Worm (Caenorhabditis elegans) whole organism, young adult: ENCODE measurements around the gene nhr-90.

Source experiments
- F37B4.10 ChIP-seq: fragments of 200-800 bp; sonication (Bioruptor generic); IDR thresholded peaks from 2 replicates; pipeline ENCODE4 v1.3.6; 2022; ENCODE audit warnings: missing genetic modification characterization, missing compliant biosample characterization
- F39B2.1 ChIP-seq: fragments of 200-800 bp; sonication (Bioruptor generic); IDR thresholded peaks from 2 replicates; pipeline ENCODE4 v1.3.6; 2022; ENCODE audit warnings: missing genetic modification reagents, missing genetic modification characterization, missing compliant biosample characterization
- K11D2.4 ChIP-seq: fragments of 200-800 bp; sonication (Bioruptor generic); IDR thresholded peaks from 2 replicates; pipeline ENCODE4 v1.3.6; 2022; ENCODE audit warnings: missing genetic modification reagents, missing genetic modification characterization, missing compliant biosample characterization
- K12H6.12 ChIP-seq: fragments of 200-800 bp; sonication (Bioruptor generic); optimal IDR thresholded peaks from 2 replicates; lab custom pipeline; 2018; ENCODE audit warnings: mild to moderate bottlenecking, missing genetic modification characterization, missing compliant biosample characterization
- athp-1 ChIP-seq: sonication (generic microtip); optimal IDR thresholded peaks from 2 replicates; lab custom pipeline; 2017; ENCODE audit warnings: mild to moderate bottlenecking, missing genetic modification characterization, missing compliant biosample characterization
- attf-3 ChIP-seq: fragments of 200-800 bp; sonication (Bioruptor generic); conservative IDR thresholded peaks from 2 replicates; pipeline ENCODE4 v1.3.6; 2022; ENCODE audit warnings: missing genetic modification reagents, missing genetic modification characterization, missing compliant biosample characterization
- attf-5 ChIP-seq: fragments of 200-800 bp; sonication (Bioruptor generic); optimal IDR thresholded peaks from 2 replicates; lab custom pipeline; 2018; ENCODE audit warnings: mild to moderate bottlenecking, missing genetic modification characterization, missing compliant biosample characterization
- dpff-1 ChIP-seq: sonication (generic microtip); optimal IDR thresholded peaks from 2 replicates; lab custom pipeline; 2017; ENCODE audit warnings: mild to moderate bottlenecking, missing genetic modification characterization, missing compliant biosample characterization
- fkh-3 ChIP-seq: sonication (generic microtip); optimal IDR thresholded peaks from 2 replicates; lab custom pipeline; 2016; ENCODE audit warnings: mild to moderate bottlenecking, missing genetic modification characterization, missing compliant biosample characterization
- gei-17 ChIP-seq: fragments of 200-800 bp; sonication (Bioruptor generic); optimal IDR thresholded peaks from 2 replicates; lab custom pipeline; 2018; ENCODE audit warnings: mild to moderate bottlenecking, missing genetic modification characterization, missing compliant biosample characterization
- hlh-26 ChIP-seq: fragments of 200-800 bp; sonication (Bioruptor generic); conservative IDR thresholded peaks from 2 replicates; pipeline ENCODE4 v1.3.6; 2022; ENCODE audit warnings: missing genetic modification reagents, missing genetic modification characterization, missing compliant biosample characterization
- hmg-1.2 ChIP-seq: fragments of 200-800 bp; sonication (Bioruptor generic); IDR thresholded peaks from 2 replicates; pipeline ENCODE4 v1.3.6; 2022; ENCODE audit warnings: missing genetic modification reagents, missing genetic modification characterization, missing compliant biosample characterization
- let-607 ChIP-seq, 2 experiments: fragments of 200-800 bp in 1 of 2; sonication (Bioruptor generic) in 1 of 2; sonication (generic microtip) in 1 of 2; optimal IDR thresholded peaks; 2 replicates each; lab custom pipeline; 2016 to 2018; ENCODE audit warnings: mild to moderate bottlenecking in 2 of 2, missing compliant biosample characterization in 2 of 2, missing genetic modification characterization in 2 of 2, moderate library complexity in 2 of 2, missing genotype in 1 of 2
- madf-10 ChIP-seq: sonication (generic microtip); optimal IDR thresholded peaks from 2 replicates; lab custom pipeline; 2016; ENCODE audit warnings: mild to moderate bottlenecking, missing genetic modification characterization, missing compliant biosample characterization
- madf-6 ChIP-seq: fragments of 200-800 bp; sonication (Bioruptor generic); IDR thresholded peaks from 2 replicates; pipeline ENCODE4 v1.3.6; 2022; ENCODE audit warnings: missing genetic modification reagents, missing genetic modification characterization, missing compliant biosample characterization
- mcd-1 ChIP-seq: fragments of 200-800 bp; sonication (Bioruptor generic); IDR thresholded peaks from 2 replicates; pipeline ENCODE4 v1.3.6; 2022; ENCODE audit warnings: missing genetic modification reagents, missing genetic modification characterization, missing compliant biosample characterization
- mxl-1 ChIP-seq: sonication (generic microtip); optimal IDR thresholded peaks from 2 replicates; lab custom pipeline; 2016; ENCODE audit warnings: missing genetic modification characterization, missing compliant biosample characterization
- nfya-2 ChIP-seq: fragments of 200-800 bp; sonication (Bioruptor generic); IDR thresholded peaks from 2 replicates; pipeline ENCODE4 v1.3.6; 2022; ENCODE audit warnings: missing genetic modification reagents, missing genetic modification characterization, missing compliant biosample characterization
- nfyb-1 ChIP-seq: fragments of 200-800 bp; sonication (Bioruptor generic); IDR thresholded peaks from 2 replicates; pipeline ENCODE4 v1.3.6; 2022; ENCODE audit warnings: missing genetic modification reagents, missing genetic modification characterization, missing compliant biosample characterization
- nhr-179 ChIP-seq: sonication (generic microtip); optimal IDR thresholded peaks from 2 replicates; lab custom pipeline; 2016; ENCODE audit warnings: mild to moderate bottlenecking, missing genetic modification characterization, missing compliant biosample characterization
- nhr-27 ChIP-seq: fragments of 200-800 bp; sonication (Bioruptor generic); optimal IDR thresholded peaks from 2 replicates; lab custom pipeline; 2018; ENCODE audit warnings: mild to moderate bottlenecking, missing genetic modification characterization, moderate library complexity, missing compliant biosample characterization
- pbrm-1 ChIP-seq: fragments of 200-800 bp; sonication (Bioruptor generic); IDR thresholded peaks from 2 replicates; pipeline ENCODE4 v1.3.6; 2022; ENCODE audit warnings: missing genetic modification reagents, missing genetic modification characterization, missing compliant biosample characterization
- repo-1 ChIP-seq: sonication (generic microtip); optimal IDR thresholded peaks from 2 replicates; lab custom pipeline; 2017; ENCODE audit warnings: mild to moderate bottlenecking, missing genetic modification characterization, missing compliant biosample characterization
- snpc-1.3 ChIP-seq: sonication (generic microtip); optimal IDR thresholded peaks from 2 replicates; lab custom pipeline; 2017; ENCODE audit warnings: missing genetic modification characterization, mild to moderate bottlenecking, missing compliant biosample characterization, antibody characterized with exemption, moderate library complexity, missing genotype, missing genetic modification reagents; ENCODE audit not compliant: insufficient read depth
- snpc-4 ChIP-seq, 5 experiments: fragments of 150-350 bp in 1 of 5; sonication (generic microtip) in 4 of 5; optimal IDR thresholded peaks; 2 replicates each; lab custom pipeline; 2014 to 2018; ENCODE audit warnings: missing genetic modification characterization in 5 of 5, missing biosample characterization in 3 of 5, antibody characterized with exemption in 2 of 5, mild to moderate bottlenecking in 2 of 5, missing compliant biosample characterization in 2 of 5, missing genotype in 2 of 5, moderate library complexity in 2 of 5, missing genetic modification reagents in 1 of 5
- somi-1 ChIP-seq: fragments of 200-800 bp; sonication (Bioruptor generic); optimal IDR thresholded peaks from 2 replicates; lab custom pipeline; 2018; ENCODE audit warnings: mild to moderate bottlenecking, missing genetic modification characterization, missing compliant biosample characterization
- sptf-2 ChIP-seq: fragments of 200-800 bp; sonication (Bioruptor generic); optimal IDR thresholded peaks from 2 replicates; lab custom pipeline; 2018; ENCODE audit warnings: mild to moderate bottlenecking, missing genetic modification characterization, missing compliant biosample characterization
- ztf-25 ChIP-seq: fragments of 200-800 bp; sonication (Bioruptor generic); IDR thresholded peaks from 2 replicates; pipeline ENCODE4 v1.3.6; 2022; ENCODE audit warnings: missing genetic modification reagents, missing genetic modification characterization, missing compliant biosample characterization
- ztf-28 ChIP-seq: fragments of 200-800 bp; sonication (Bioruptor generic); IDR thresholded peaks from 2 replicates; pipeline ENCODE4 v1.3.6; 2022; ENCODE audit warnings: missing genetic modification reagents, missing genetic modification characterization, missing compliant biosample characterization
- ztf-3 ChIP-seq: fragments of 200-800 bp; sonication (Bioruptor generic); optimal IDR thresholded peaks from 2 replicates; lab custom pipeline; 2018; ENCODE audit warnings: mild to moderate bottlenecking, missing genetic modification characterization, missing compliant biosample characterization

nhr-90 gene

DNA sequence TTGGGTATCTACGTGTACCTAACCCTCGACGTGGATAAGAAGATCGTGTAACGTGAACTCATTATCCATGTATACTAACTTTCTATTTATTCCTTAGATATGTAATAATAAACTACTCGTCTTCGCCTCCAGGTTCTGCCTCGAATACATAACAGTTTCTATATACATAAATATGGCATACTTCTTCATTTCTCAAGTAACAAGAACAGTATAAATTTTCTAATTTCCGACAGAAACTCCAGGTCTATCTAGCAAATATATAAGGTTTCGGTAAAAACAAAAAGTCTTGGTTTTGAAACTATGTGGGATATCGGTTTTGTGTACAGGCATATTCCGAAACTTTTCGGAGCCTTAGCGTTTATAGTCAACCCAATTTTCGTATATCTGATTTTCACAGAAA is 28.0 kb downstream of the nhr-90 start, which contains the start of gene srj-37:
Gene srj-37, plus strand, starts transcription at position 301 of the 400 bp plus-strand sequence.
- TF ChIP-seq madf-10 (tag; lab: Kevin White, UChicago) (no peak), gei-17 (GFP tag; lab: Kevin White, UChicago) (no peak), ztf-3 (GFP tag; lab: Kevin White, UChicago) (no peak), nfyb-1 (no peak)

DNA sequence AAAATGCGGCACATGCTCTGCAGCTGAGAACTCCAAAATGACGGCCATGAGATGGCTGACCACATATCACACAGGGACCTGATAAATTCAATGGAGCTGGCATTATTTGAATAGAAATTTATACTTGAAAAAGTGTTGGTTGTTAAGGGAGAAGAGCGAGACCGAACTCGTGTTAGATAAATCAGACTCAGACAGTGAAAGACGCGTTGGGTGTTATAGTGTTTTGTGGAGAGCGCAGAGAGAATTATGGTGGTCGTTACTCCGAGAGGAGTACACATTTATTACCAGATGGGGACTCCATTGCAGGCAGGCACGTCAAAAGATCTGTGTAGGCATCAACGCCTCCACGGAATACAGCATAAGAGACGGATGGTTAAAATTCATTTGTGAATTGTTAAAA is 32.4 kb downstream of the nhr-90 start, which contains the start of gene nhr-190:
Gene nhr-190, minus strand, starts transcription at position 175 of the 400 bp plus-strand sequence.
- peak; percentile 16 for TF ChIP-seq attf-5 (GFP tag; lab: Kevin White, UChicago)
- no peak for TF ChIP-seq pbrm-1 (GFP tag; lab: Robert Waterston, UW)
- TF ChIP-seq hmg-1.2 (GFP tag; lab: Robert Waterston, UW), result peak; percentile 66; the same call in 1 of the 2 replicates

DNA sequence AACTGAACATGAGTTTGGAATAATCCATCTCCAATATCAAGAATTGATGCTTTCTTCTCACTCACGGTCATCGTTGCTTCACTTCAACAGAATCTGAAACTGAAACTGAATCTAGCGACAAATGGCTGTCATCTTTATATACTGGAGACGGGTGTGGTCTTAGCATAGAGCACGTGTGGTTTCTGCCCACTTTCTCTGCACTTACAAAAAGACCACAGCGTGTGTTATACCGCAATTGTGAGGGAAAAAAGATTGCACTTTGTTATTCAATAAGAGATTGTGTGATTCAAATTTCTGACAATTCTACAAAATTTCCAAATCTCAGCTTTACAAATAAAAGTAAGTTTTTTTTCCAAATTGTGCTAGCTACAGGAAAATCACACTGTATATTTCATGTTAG is 35.8 kb downstream of the nhr-90 start, which contains the start of gene F48G7.12:
Gene F48G7.12, minus strand, starts transcription at position 101 of the 400 bp plus-strand sequence.
- TF ChIP-seq dpff-1 (tag; lab: Kevin White, UChicago) (no peak), nfya-2 (GFP tag; lab: Robert Waterston, UW) (no peak)

DNA sequence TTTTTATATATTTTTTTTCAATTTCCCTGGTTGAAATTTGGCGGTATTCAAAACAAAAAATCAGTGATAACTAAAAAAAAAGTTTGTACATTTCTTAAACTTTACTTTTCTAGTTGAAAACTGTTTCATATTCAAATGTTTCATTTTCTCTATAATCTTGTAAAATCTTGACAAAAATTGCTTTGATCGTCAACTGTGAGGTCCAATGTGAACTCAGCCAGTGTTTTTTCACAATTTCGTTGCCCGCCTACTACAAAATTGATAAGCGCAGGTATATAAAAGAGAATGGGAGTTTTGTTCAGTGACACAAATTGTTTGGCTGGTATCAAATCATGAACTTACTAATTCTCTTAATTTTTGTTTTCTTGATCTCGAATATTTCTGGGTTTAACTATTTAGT is 36.6 kb downstream of the nhr-90 start, which contains the start of gene ugt-42:
Gene ugt-42, plus strand, starts transcription at position 301 of the 400 bp plus-strand sequence.
- TF ChIP-seq somi-1 (GFP tag; lab: Kevin White, UChicago) (no peak), madf-6 (no peak), F37B4.10 (GFP tag; lab: Robert Waterston, UW) (no peak)
- TF ChIP-seq, all 124 proteins: peak for 0

DNA sequence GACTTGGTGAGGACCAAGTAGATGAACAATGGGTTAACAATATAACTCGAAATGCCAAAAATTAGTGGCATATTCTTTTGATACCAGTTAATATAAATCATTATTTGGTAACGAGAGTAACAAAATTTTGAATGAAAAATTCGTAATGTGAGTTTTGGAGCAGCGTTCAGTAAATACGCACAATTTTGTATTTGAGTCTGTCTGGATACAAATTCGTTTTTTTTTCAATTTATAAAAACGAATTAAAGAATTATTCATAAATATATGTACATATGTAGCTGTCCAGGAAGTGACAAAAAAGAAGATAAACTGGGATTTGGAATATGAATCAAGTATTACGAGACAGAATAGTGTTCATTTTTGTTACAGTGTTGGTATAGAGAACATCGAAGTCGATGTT is 42.6 kb downstream of the nhr-90 start, which contains the start of gene srj-5:
Gene srj-5, minus strand, starts transcription at position 101 of the 400 bp plus-strand sequence.
- no peak for TF ChIP-seq mcd-1 (GFP tag; lab: Robert Waterston, UW)
- TF ChIP-seq madf-10 (tag; lab: Kevin White, UChicago), result no peak
- no peak for TF ChIP-seq ztf-28 (GFP tag; lab: Robert Waterston, UW)
- no peak for TF ChIP-seq repo-1 (tag; lab: Kevin White, UChicago)
- no peak for TF ChIP-seq K12H6.12 (tag; lab: Kevin White, UChicago)
- TF ChIP-seq K11D2.4 (GFP tag; lab: Robert Waterston, UW), result no peak
- TF ChIP-seq nhr-27 (tag; lab: Kevin White, UChicago), result no peak
- TF ChIP-seq F39B2.1 (GFP tag; lab: Robert Waterston, UW), result no peak
- no peak for TF ChIP-seq mxl-1 (tag; lab: Kevin White, UChicago)
- TF ChIP-seq snpc-1.3, result no peak
- TF ChIP-seq fkh-3 (tag; lab: Kevin White, UChicago), result no peak
- no peak for TF ChIP-seq snpc-4 (GFP tag; optimal IDR thresholded peaks at IDR 0.05; lab: Kevin White, UChicago)
- TF ChIP-seq snpc-4 (tag; optimal IDR thresholded peaks at IDR 0.05; lab: Kevin White, UChicago), result no peak
- TF ChIP-seq hlh-26, result no peak
- no peak for TF ChIP-seq ztf-25 (GFP tag; lab: Robert Waterston, UW)
- no peak for TF ChIP-seq attf-3 (GFP tag; lab: Robert Waterston, UW)
- no peak for TF ChIP-seq sptf-2 (GFP tag; lab: Kevin White, UChicago)
- TF ChIP-seq nhr-179 (tag; lab: Kevin White, UChicago), result no peak
- no peak for TF ChIP-seq let-607 (tag; optimal IDR thresholded peaks at IDR 0.05; lab: Kevin White, UChicago)
- no peak for TF ChIP-seq athp-1 (tag; lab: Kevin White, UChicago)
